Worm (Caenorhabditis elegans) whole organism, L4/young adult: ENCODE measurements around the gene fbxa-139.

Experiments used
- W03F9.2 ChIP-seq: fragments of 150-350 bp; optimal IDR thresholded peaks from 2 replicates; lab custom pipeline; 2014; ENCODE audit warnings: missing biosample characterization, missing genetic modification characterization
- dao-5 ChIP-seq: sonication (generic microtip); optimal IDR thresholded peaks from 2 replicates; lab custom pipeline; 2016; ENCODE audit warnings: missing genotype, missing genetic modification characterization, moderate library complexity, missing compliant biosample characterization
- him-1 ChIP-seq: sonication (generic microtip); optimal IDR thresholded peaks from 2 replicates; lab custom pipeline; 2016; ENCODE audit warnings: missing genotype, missing genetic modification reagents, missing genetic modification characterization, missing compliant biosample characterization

DNA sequence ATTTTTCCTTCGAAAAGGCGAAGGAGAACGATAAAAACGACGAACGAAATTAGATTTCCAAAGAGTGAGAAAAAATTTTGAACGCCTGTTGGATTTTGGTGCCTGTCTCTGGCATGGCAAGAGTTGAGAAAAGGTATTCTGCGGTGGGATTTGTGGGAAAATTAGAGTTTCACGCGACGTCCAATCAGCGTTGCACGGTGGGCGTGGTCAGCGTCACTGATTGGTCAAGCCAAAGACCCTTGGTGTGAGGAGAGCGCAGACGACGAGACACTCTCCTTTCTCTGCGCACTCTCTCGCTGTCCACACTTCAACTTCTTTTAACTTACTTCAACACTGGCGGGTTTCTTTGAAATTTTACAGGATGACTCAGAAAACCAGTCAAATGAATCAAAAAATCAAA, 31.9 kb downstream of the fbxa-139 start:
- TF ChIP-seq W03F9.2 (tag; lab: Kevin White, UChicago) = no peak
- TF ChIP-seq him-1 (tag; lab: Kevin White, UChicago) = no peak
- TF ChIP-seq dao-5 (tag; lab: Kevin White, UChicago) = no peak
